Fruit fly (Drosophila melanogaster) S2 (cell line): Measurements from ENCODE around the gene CG14110.

Experiments
- CG8478 ChIP-seq: fragments of >200 bp; optimal IDR thresholded peaks from 2 replicates; lab custom pipeline; 2018
- CTCF ChIP-seq, 2 experiments: fragments of >200 bp; optimal IDR thresholded peaks; 2 replicates each; lab custom pipeline; 2018

The CG14110 gene

DNA sequence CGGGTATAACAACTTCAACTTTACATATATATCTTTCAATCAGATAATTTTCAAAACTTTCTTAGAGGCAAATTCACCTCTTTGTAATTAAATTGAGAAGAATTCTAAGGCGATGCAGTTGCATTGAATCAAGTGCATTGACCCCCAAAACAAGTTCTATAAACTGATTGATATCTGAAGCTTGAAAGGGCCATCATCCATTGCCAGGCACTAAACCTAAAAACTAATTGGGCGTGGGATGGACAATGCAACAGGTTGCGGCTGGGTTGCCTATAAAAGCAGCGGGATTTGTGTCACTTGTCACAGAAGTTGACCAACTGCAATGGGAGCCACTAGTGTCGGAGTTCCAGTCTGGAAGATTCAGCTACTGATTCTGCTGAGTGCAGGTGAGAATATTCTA is at the start of gene CG14110:
TSS of gene CG14110 (plus strand) at position 301 of the 400 bp plus-strand sequence.
- TF ChIP-seq CG8478 (lab: Kevin White, UChicago) (no peak), CTCF (optimal IDR thresholded peaks at IDR 0.05; lab: Kevin White, UChicago) (no peak)

DNA sequence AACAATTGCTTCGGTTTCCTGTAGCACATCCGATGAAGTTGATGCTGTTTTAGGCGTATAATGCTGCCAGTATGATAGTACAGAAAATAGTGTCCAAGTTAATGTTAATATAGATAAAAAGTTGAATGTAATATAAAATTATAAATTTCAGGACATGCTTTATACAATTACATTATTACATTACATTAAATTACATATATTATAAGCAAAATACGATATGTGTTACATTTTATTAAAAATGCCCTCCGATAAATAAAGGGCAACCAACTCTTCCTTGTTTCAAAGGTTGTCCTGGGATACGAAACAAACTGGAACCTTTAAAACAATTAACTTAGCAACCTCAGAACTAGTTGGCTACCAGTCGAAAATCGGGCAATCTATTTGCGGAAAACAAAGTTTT is 35.9 kb upstream of the CG14110 start, which contains the start of gene CG17687:
TSS of gene CG17687 (plus strand) at position 301 of the 400 bp plus-strand sequence.
- TF ChIP-seq CTCF (optimal IDR thresholded peaks at IDR 0.05; lab: Kevin White, UChicago) (no peak), CG8478 (lab: Kevin White, UChicago) (no peak)

DNA sequence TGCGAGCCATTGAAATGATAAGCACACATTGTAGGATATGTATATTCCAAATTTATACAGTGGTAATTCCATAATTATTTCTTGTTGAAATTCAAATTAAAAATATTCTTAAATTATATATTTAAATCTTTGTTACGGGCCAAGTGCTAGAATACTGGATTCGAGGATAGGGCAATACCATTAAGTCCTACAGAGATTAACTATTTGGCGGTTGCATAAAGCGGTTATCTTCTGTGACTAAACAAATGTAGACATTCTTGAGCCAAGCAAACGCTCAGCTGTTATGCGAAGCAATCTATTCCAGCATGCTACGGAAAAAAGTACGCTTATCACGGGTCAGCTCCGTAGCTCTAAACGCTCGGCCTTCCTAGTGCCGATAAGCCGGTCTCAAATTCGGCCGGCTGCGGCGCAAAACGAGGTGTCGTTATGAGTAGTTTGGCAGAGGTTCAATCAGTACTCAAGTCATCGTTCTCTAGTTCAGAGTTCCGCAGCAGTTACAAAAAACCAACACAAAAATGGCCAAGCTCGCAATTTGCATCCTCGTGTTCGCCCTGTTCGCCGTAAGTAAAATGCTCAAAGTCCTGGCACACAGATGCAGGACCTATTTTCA is 28.4 kb upstream of the CG14110 start, which contains the start of gene Nplp2:
TSS of gene Nplp2 (plus strand) at position 293 of the 610 bp plus-strand sequence.
- TF ChIP-seq CTCF (optimal IDR thresholded peaks at IDR 0.05; lab: Kevin White, UChicago), result no peak

dm6 chr3L:13377657-13378056 is 6.9 kb upstream of the CG14110 start, which contains the start of gene CG14111:
TSS of gene CG14111 (plus strand) at chr3L:13377957.
- no peak for TF ChIP-seq CG8478 (lab: Kevin White, UChicago)
- no peak for TF ChIP-seq CTCF (optimal IDR thresholded peaks at IDR 0.05; lab: Kevin White, UChicago)

dm6 chr3L:13378202-13378601 is 6.4 kb upstream of the CG14110 start, which contains the start of gene SNCF:
TSS of gene SNCF (plus strand) at chr3L:13378583.
- no peak for TF ChIP-seq CTCF (optimal IDR thresholded peaks at IDR 0.05; lab: Kevin White, UChicago)
- no peak for TF ChIP-seq CG8478 (lab: Kevin White, UChicago)

dm6 chr3L:13381160-13381559 is 3.4 kb upstream of the CG14110 start, which contains the start of gene CG14107:
TSS of gene CG14107 (minus strand) at chr3L:13381346.
- TF ChIP-seq CG8478 (lab: Kevin White, UChicago) (no peak), CTCF (optimal IDR thresholded peaks at IDR 0.05; lab: Kevin White, UChicago) (no peak)

DNA sequence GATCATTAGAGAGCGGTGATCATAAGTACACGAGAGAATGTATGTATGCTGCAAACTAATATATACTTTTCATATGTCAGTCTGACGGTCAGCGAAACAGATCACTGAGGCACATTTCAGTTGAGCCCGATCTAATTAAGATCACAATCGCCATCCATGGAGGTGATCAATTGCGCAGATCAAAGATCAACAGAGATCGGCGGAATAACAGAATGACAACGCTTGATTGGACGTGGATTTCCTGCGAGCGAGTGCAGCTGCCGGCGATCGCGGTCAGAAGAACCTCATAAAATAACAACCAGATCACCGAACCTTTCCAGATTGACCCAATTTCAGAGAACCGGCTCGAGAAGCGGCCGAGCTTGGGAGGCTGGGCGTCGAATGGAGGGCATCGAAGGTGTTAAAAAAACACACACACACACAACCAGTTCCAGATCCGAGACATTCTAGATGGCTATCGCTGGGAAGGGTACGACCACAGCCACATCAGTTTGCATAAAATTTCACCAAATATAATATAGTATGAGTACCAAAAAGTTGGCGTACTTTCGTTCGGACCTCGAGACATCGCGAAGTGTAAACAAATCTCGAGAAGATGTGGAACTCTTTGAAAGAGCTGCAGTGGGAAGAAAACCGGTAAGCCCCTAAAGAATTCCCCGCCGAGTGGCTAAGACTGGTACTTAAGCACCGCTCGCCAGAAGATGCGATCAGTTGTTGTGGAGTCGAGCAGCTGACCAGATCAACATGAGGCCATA is 2.4 kb upstream of the CG14110 start, which contains the start of gene ImpL1:
TSS of gene ImpL1 (plus strand) at position 705 of the 755 bp plus-strand sequence.
- no peak for TF ChIP-seq CTCF (optimal IDR thresholded peaks at IDR 0.05; lab: Kevin White, UChicago)
- TF ChIP-seq CG8478 (lab: Kevin White, UChicago), result no peak

DNA sequence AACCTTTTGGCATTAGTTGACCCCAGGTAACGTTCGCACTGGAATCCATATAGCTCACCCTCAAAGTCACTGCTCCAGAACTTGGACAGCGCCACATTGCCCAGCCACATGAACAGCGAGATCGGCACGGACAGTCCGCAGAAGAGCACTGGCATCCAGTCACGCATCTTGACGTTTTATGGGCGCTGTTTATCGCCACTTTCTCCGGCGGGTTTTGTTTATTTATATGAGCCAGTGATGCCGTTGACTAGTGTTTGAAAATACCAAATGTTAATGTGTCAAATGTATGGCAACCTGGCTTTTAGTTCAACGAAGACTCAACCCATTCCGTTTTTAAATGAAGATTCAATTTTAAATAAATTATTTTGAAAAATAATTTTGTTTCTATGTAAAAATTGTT is 3.0 kb downstream of the CG14110 start, which contains the start of gene CG10171:
TSS of gene CG10171 (minus strand) at position 300 of the 400 bp plus-strand sequence.
- TF ChIP-seq CTCF (optimal IDR thresholded peaks at IDR 0.05; lab: Kevin White, UChicago), result peak; percentile 33 to 54
- TF ChIP-seq CG8478 (lab: Kevin White, UChicago), result no peak

- TF ChIP-seq CG8478 (lab: Kevin White, UChicago), result no peak
- peak; percentile 91 to 92 for TF ChIP-seq CTCF (optimal IDR thresholded peaks at IDR 0.05; lab: Kevin White, UChicago)
These were observed 5.2 kb downstream of the CG14110 start, which contains the start of gene Poc1 for dm6 chr3L:13389834-13390233. TSS of gene Poc1 (minus strand) at chr3L:13390006.

- TF ChIP-seq CG8478 (lab: Kevin White, UChicago), result no peak
- TF ChIP-seq CTCF (optimal IDR thresholded peaks at IDR 0.05; lab: Kevin White, UChicago), result no peak
These were observed 8.9 kb downstream of the CG14110 start for dm6 chr3L:13393538-13393937.

- no peak for TF ChIP-seq CG8478 (lab: Kevin White, UChicago)
- no peak for TF ChIP-seq CTCF (optimal IDR thresholded peaks at IDR 0.05; lab: Kevin White, UChicago)
These were observed 13.1 kb downstream of the CG14110 start for dm6 chr3L:13397656-13398055.

DNA sequence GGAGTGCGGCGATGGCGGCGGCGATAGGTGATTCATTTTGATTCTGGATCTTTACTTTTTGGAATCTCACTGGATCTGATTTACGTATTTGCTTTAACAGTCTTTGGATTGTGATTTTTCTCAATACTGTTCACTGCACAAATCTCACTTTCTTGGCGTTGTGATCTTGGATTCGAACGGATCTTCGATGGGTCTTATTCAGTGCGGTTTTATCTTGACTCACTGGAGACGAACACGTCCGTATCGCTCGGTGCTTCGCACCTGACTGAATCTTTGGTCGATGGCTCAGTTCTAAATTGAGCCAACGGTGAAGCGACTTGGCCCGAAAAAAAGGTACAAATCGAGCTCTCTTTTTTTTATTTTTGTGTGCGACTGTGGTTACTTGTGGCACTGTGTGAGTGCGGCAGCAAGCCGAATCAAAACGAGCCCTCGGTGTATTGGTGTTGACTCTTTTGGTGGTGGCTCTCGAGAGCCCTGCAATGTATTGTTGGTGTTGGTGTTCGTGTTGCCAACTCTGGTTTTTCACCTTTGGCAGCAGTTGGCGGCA is 16.4 kb downstream of the CG14110 start, which contains the start of gene sens:
TSS of gene sens (minus strand) at position 254 of the 547 bp plus-strand sequence.
- TF ChIP-seq CTCF (optimal IDR thresholded peaks at IDR 0.05; lab: Kevin White, UChicago) (no peak), CG8478 (lab: Kevin White, UChicago) (no peak)

- no peak for TF ChIP-seq CG8478 (lab: Kevin White, UChicago)
- TF ChIP-seq CTCF (optimal IDR thresholded peaks at IDR 0.05; lab: Kevin White, UChicago), result no peak
These were observed 18.7 kb downstream of the CG14110 start for dm6 chr3L:13403141-13403867.

DNA sequence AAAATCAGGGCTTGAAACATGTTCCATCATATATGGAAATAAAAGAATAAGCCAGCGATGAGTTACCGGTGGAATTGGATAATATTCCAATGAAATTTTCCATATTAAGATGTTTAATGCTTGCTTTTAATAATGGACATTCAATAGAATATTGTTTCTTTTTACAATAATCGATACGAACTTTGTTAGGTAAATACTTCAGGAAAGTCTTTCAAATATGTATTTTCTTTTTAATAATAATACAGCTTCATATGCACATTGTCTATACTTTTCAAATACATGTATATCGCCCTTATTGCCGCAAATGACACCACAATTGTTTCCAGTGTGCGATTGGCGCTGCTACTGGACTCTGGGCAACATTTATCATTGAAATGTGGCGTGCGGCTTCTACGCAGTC is 22.3 kb downstream of the CG14110 start:
- TF ChIP-seq CTCF (optimal IDR thresholded peaks at IDR 0.05; lab: Kevin White, UChicago) (no peak), CG8478 (lab: Kevin White, UChicago) (no peak)
